Worm (Caenorhabditis elegans) whole organism, L2 larva: Measurements from ENCODE around the gene mltn-10.

ENCODE experiments used
- C34F6.9 ChIP-seq: fragments of 150-350 bp; optimal IDR thresholded peaks from 2 replicates; lab custom pipeline; 2014; ENCODE audit warnings: missing biosample characterization, missing genetic modification characterization
- F13H6.1 ChIP-seq: sonication (generic microtip); optimal IDR thresholded peaks from 2 replicates; lab custom pipeline; 2016; ENCODE audit warnings: missing genetic modification characterization, missing compliant biosample characterization
- R02D3.7 ChIP-seq: fragments of 150-350 bp; optimal IDR thresholded peaks from 2 replicates; lab custom pipeline; 2014; ENCODE audit warnings: missing biosample characterization, missing genetic modification characterization
- Y55F3AM.14 ChIP-seq: fragments of 200-800 bp; sonication (Bioruptor generic); optimal IDR thresholded peaks from 2 replicates; lab custom pipeline; 2018; ENCODE audit warnings: mild to moderate bottlenecking, missing genetic modification characterization, missing compliant biosample characterization
- ZK546.5 ChIP-seq: sonication (generic microtip); optimal IDR thresholded peaks from 2 replicates; lab custom pipeline; 2017; ENCODE audit warnings: missing biosample characterization, missing genetic modification characterization
- alr-1 ChIP-seq: fragments of 150-350 bp; optimal IDR thresholded peaks from 2 replicates; lab custom pipeline; 2014; ENCODE audit warnings: missing biosample characterization, missing genetic modification characterization
- aly-2 ChIP-seq: fragments of 150-350 bp; optimal IDR thresholded peaks from 2 replicates; lab custom pipeline; 2014; ENCODE audit warnings: missing biosample characterization, missing genetic modification characterization
- ama-1 ChIP-seq: fragments of 150-350 bp; optimal IDR thresholded peaks from 2 replicates; lab custom pipeline; 2018; ENCODE audit warnings: inconsistent platforms
- blmp-1 ChIP-seq: sonication (generic microtip); optimal IDR thresholded peaks from 2 replicates; lab custom pipeline; 2017; ENCODE audit warnings: missing genetic modification characterization, mild to moderate bottlenecking, missing compliant biosample characterization, antibody characterized with exemption, moderate library complexity; ENCODE audit not compliant: insufficient read depth
- ceh-16 ChIP-seq: fragments of 150-350 bp; optimal IDR thresholded peaks from 2 replicates; lab custom pipeline; 2014; ENCODE audit warnings: missing biosample characterization, missing genetic modification characterization
- ceh-82 ChIP-seq: fragments of 150-350 bp; optimal IDR thresholded peaks from 2 replicates; lab custom pipeline; 2014; ENCODE audit warnings: missing biosample characterization, missing genetic modification characterization
- crh-2 ChIP-seq: sonication (generic microtip); optimal IDR thresholded peaks from 2 replicates; lab custom pipeline; 2017; ENCODE audit warnings: missing biosample characterization, missing genetic modification characterization
- dmd-4 ChIP-seq: sonication (generic microtip); optimal IDR thresholded peaks from 2 replicates; lab custom pipeline; 2017; ENCODE audit warnings: missing biosample characterization, missing genetic modification characterization
- egl-27 ChIP-seq: sonication (generic microtip); optimal IDR thresholded peaks from 3 replicates; lab custom pipeline; 2017; ENCODE audit warnings: missing biosample characterization, missing genetic modification reagents, missing genetic modification characterization
- elt-1 ChIP-seq: fragments of 150-350 bp; optimal IDR thresholded peaks from 2 replicates; lab custom pipeline; 2014; ENCODE audit warnings: missing biosample characterization, missing genetic modification characterization
- elt-3 ChIP-seq: sonication (generic microtip); optimal IDR thresholded peaks from 2 replicates; lab custom pipeline; 2017; ENCODE audit warnings: missing biosample characterization, missing genetic modification characterization
- fos-1 ChIP-seq: fragments of 150-350 bp; optimal IDR thresholded peaks from 2 replicates; lab custom pipeline; 2014; ENCODE audit warnings: missing biosample characterization, missing genetic modification characterization
- gmeb-1 ChIP-seq: fragments of 150-350 bp; optimal IDR thresholded peaks from 2 replicates; lab custom pipeline; 2014; ENCODE audit warnings: missing biosample characterization, missing genetic modification characterization
- lin-11 ChIP-seq: fragments of 150-350 bp; sonication (generic microtip); optimal IDR thresholded peaks from 2 replicates; lab custom pipeline; 2014; ENCODE audit warnings: missing biosample characterization, missing genetic modification characterization, inconsistent platforms, mixed read lengths
- lin-39 ChIP-seq: fragments of 150-350 bp; optimal IDR thresholded peaks from 2 replicates; lab custom pipeline; 2014; ENCODE audit warnings: missing biosample characterization, missing genetic modification reagents, missing genetic modification characterization
- lsy-2 ChIP-seq, 2 experiments: fragments of 150-350 bp in 1 of 2; sonication (generic microtip) in 1 of 2; optimal IDR thresholded peaks; 2 replicates each; lab custom pipeline; 2014 to 2017; ENCODE audit warnings: missing biosample characterization in 2 of 2, missing genetic modification characterization in 2 of 2
- mab-5 ChIP-seq: fragments of 150-350 bp; optimal IDR thresholded peaks from 2 replicates; lab custom pipeline; 2014; ENCODE audit warnings: missing biosample characterization, missing genetic modification characterization
- mbf-1 ChIP-seq: sonication (generic microtip); optimal IDR thresholded peaks from 2 replicates; lab custom pipeline; 2017; ENCODE audit warnings: missing biosample characterization, missing genetic modification characterization
- mdl-1 ChIP-seq, 2 experiments: fragments of 150-350 bp in 1 of 2; sonication (generic microtip) in 1 of 2; optimal IDR thresholded peaks; 2 replicates each; lab custom pipeline; 2017; ENCODE audit warnings: missing biosample characterization in 2 of 2, missing genetic modification characterization in 2 of 2
- nhr-10 ChIP-seq: sonication (generic microtip); optimal IDR thresholded peaks from 2 replicates; lab custom pipeline; 2017; ENCODE audit warnings: missing biosample characterization, missing genetic modification characterization
- nhr-12 ChIP-seq: fragments of 150-350 bp; optimal IDR thresholded peaks from 2 replicates; lab custom pipeline; 2014; ENCODE audit warnings: missing biosample characterization, missing genetic modification characterization
- nhr-129 ChIP-seq: fragments of 150-350 bp; optimal IDR thresholded peaks from 2 replicates; lab custom pipeline; 2014; ENCODE audit warnings: missing biosample characterization, missing genetic modification characterization
- nhr-21 ChIP-seq: fragments of 150-350 bp; optimal IDR thresholded peaks from 2 replicates; lab custom pipeline; 2014; ENCODE audit warnings: missing biosample characterization, missing genetic modification characterization
- nhr-23 ChIP-seq: fragments of 150-350 bp; optimal IDR thresholded peaks from 2 replicates; lab custom pipeline; 2014; ENCODE audit warnings: missing biosample characterization, missing genetic modification reagents, missing genetic modification characterization
- nhr-237 ChIP-seq: fragments of 150-350 bp; optimal IDR thresholded peaks from 2 replicates; lab custom pipeline; 2014; ENCODE audit warnings: missing biosample characterization, missing genetic modification characterization
- nhr-25 ChIP-seq: fragments of 150-350 bp; sonication (generic microtip); optimal IDR thresholded peaks from 3 replicates; lab custom pipeline; 2014; ENCODE audit warnings: missing biosample characterization, missing genetic modification characterization
- nhr-6 ChIP-seq: fragments of 150-350 bp; optimal IDR thresholded peaks from 2 replicates; lab custom pipeline; 2014; ENCODE audit warnings: missing biosample characterization, missing genetic modification characterization
- nhr-77 ChIP-seq: fragments of 150-350 bp; optimal IDR thresholded peaks from 2 replicates; lab custom pipeline; 2014; ENCODE audit warnings: missing biosample characterization, missing genetic modification characterization
- peb-1 ChIP-seq: fragments of 150-350 bp; optimal IDR thresholded peaks from 2 replicates; lab custom pipeline; 2014; ENCODE audit warnings: missing biosample characterization, missing genetic modification characterization
- sem-4 ChIP-seq: fragments of 150-350 bp; optimal IDR thresholded peaks from 2 replicates; lab custom pipeline; 2014; ENCODE audit warnings: missing biosample characterization, missing genetic modification reagents, missing genetic modification characterization
- skn-1 ChIP-seq: sonication (generic microtip); optimal IDR thresholded peaks from 2 replicates; lab custom pipeline; 2017; ENCODE audit warnings: missing biosample characterization, missing genetic modification characterization
- sma-3 ChIP-seq: sonication (generic microtip); optimal IDR thresholded peaks from 2 replicates; lab custom pipeline; 2016; ENCODE audit warnings: missing genetic modification reagents, missing genetic modification characterization, missing compliant biosample characterization
- sma-9 ChIP-seq, 2 experiments: fragments of 150-350 bp in 1 of 2; sonication (generic microtip) in 1 of 2; optimal IDR thresholded peaks; 2 replicates each; lab custom pipeline; 2014 to 2016; ENCODE audit warnings: missing genetic modification characterization in 2 of 2, mild to moderate bottlenecking in 1 of 2, missing biosample characterization in 1 of 2, missing compliant biosample characterization in 1 of 2, missing genetic modification reagents in 1 of 2, moderate library complexity in 1 of 2
- snpc-4 ChIP-seq: fragments of 150-350 bp; optimal IDR thresholded peaks from 2 replicates; lab custom pipeline; 2014; ENCODE audit warnings: missing biosample characterization, missing genetic modification characterization
- unc-39 ChIP-seq: fragments of 150-350 bp; optimal IDR thresholded peaks from 2 replicates; lab custom pipeline; 2014; ENCODE audit warnings: missing biosample characterization, missing genetic modification characterization
- unc-55 ChIP-seq: fragments of 150-350 bp; sonication (generic microtip); optimal IDR thresholded peaks from 3 replicates; lab custom pipeline; 2014; ENCODE audit warnings: missing biosample characterization, missing genetic modification reagents, missing genetic modification characterization
- unc-62 ChIP-seq: fragments of 150-350 bp; optimal IDR thresholded peaks from 2 replicates; lab custom pipeline; 2014; ENCODE audit warnings: missing biosample characterization, missing genetic modification reagents, missing genetic modification characterization
- zag-1 ChIP-seq: fragments of 150-350 bp; optimal IDR thresholded peaks from 2 replicates; lab custom pipeline; 2014; ENCODE audit warnings: missing biosample characterization, missing genetic modification characterization
- ztf-11 ChIP-seq: sonication (generic microtip); optimal IDR thresholded peaks from 2 replicates; lab custom pipeline; 2017; ENCODE audit warnings: missing biosample characterization, missing genetic modification characterization

Gene mltn-10

DNA sequence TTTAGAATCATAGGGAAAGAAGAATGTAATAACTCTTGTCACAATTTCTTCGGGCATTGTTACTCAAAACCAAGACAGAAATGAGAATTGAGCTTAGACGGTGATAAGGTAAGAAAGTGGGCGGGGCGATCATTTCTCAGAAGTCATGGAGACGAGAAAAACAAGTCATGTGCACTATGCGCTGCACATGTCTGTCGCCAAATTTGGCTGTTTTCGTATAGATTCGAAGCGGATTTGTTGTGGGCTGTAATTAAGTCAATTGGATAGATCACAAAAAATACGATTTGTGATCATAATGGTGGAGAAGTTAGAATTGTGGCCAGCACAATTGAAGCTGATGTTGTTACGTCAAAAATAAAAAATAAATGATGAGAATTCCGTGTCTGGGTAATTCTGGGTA lies 31.2 kb upstream of the mltn-10 start, which contains the start of gene C01G12.7:
TSS of gene C01G12.7 (minus strand) at position 195 of the 400 bp plus-strand sequence.
- TF ChIP-seq nhr-23 (no peak), lin-11 (tag; lab: Kevin White, UChicago) (peak; percentile 26)

DNA sequence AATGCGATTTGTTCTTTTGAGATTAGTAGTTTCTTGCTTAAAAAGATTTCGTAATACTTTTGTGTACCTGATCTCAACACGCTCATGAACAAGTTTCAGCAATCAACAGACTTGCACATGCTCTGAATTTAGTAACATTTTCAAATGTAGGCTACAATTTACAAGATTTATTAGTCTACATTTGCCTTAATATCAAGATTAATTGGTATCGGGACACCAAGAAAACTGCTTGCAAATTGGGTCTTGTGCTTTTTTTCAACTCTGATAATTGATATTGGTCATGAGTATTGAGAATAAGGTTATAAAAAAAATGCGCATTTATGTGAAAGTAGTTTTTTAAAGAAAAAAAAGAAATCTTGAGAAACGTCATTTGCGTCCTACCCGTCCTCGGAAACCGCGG lies 30.2 kb upstream of the mltn-10 start:
- TF ChIP-seq alr-1 (no peak), egl-27 (tag; lab: Kevin White, UChicago) (no peak), nhr-6 (no peak), ama-1 (no peak)

DNA sequence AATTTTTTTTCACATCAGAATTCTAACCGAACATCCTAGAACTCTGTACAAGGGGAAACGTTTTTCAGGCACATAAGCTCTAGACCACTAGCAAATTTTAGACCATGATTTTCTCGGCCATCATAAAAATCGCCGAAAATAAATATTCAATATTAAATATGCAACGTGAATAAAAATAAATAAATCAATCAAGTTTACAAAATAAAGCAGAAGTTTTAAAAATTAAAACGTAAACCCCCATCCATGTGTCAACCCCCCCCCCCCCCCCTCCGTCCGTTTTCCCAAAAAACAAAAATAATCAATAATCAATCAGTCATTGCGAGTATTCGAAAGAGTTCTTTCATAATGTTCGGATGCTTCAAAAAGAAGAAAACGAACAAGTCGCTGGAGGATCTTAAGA lies 29.6 kb upstream of the mltn-10 start, which contains the start of gene catp-4:
TSS of gene catp-4 (plus strand) at position 301 of the 400 bp plus-strand sequence.
- TF ChIP-seq zag-1 (tag; lab: Kevin White, UChicago): no peak
- no peak for TF ChIP-seq elt-1 (tag; lab: Kevin White, UChicago)
- TF ChIP-seq dmd-4 (tag; lab: Kevin White, UChicago): no peak
- TF ChIP-seq nhr-12 (tag; lab: Kevin White, UChicago): no peak
- TF ChIP-seq lsy-2 (tag; optimal IDR thresholded peaks at IDR 0.05; lab: Kevin White, UChicago): no peak
- TF ChIP-seq nhr-77 (tag; lab: Kevin White, UChicago): no peak
- no peak for TF ChIP-seq sma-3
- TF ChIP-seq egl-27 (tag; lab: Kevin White, UChicago): no peak
- no peak for TF ChIP-seq mab-5 (tag; lab: Kevin White, UChicago)
- TF ChIP-seq mdl-1 (tag; optimal IDR thresholded peaks at IDR 0.05; lab: Kevin White, UChicago): no peak
- no peak for TF ChIP-seq crh-2
- no peak for TF ChIP-seq unc-55
- no peak for TF ChIP-seq aly-2 (tag; lab: Kevin White, UChicago)
- no peak for TF ChIP-seq F13H6.1 (tag; lab: Kevin White, UChicago)

DNA sequence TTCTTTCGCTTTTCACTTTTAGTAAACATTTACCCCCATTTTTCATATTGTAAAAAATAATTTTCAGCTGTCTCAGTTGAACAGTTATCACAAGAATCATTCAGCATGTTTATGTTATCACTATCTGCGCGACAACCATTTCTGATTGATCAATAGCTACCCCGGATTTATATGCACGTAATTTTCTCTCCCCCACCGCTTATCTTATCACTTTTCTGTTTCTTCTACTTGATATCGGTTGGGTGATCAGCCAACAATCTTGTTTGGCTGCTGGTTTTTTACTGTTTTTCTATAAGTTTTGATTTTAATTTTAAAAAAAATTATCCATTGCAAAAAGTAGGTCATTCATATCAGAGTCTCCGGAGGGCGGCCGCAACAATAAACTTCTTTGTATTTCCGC lies 25.1 kb upstream of the mltn-10 start:
- TF ChIP-seq nhr-25: no peak
- TF ChIP-seq nhr-21 (tag; lab: Kevin White, UChicago): peak; percentile 2
- peak; percentile 48 for TF ChIP-seq sma-9 (GFP tag; optimal IDR thresholded peaks at IDR 0.05; lab: Kevin White, UChicago)
- no peak for TF ChIP-seq sma-9 (tag; optimal IDR thresholded peaks at IDR 0.05; lab: Kevin White, UChicago)
- TF ChIP-seq, all 48 proteins: peak for 2

DNA sequence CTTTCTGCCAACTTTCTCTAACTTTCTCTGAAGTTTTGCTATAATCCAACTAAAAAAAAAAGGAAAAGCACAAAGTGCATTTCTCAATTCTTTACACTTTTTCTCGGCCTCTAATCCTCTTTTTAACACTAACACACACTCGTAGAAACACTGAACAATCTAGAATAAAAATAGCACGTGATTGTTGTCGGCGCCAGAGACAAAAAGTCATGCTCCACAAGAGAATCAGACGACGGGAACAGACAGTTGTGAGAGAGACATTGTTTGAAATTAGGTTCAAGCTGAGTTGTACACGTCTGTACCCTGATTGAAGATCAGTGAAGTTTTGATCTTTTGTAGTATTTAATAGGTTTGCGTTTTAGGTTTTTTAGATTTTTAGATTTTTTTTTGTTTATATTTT lies 24.5 kb upstream of the mltn-10 start:
- no peak for TF ChIP-seq lin-11 (tag; lab: Kevin White, UChicago)
- no peak for TF ChIP-seq ceh-82 (tag; lab: Kevin White, UChicago)
- no peak for TF ChIP-seq mbf-1
- no peak for TF ChIP-seq nhr-21 (tag; lab: Kevin White, UChicago)
- no peak for TF ChIP-seq nhr-23
- peak; percentile 49 for TF ChIP-seq gmeb-1
- TF ChIP-seq aly-2 (tag; lab: Kevin White, UChicago): no peak
- no peak for TF ChIP-seq unc-62 (GFP tag; lab: Kevin White, UChicago)
- peak; percentile 64 for TF ChIP-seq sma-3
- TF ChIP-seq nhr-77 (tag; lab: Kevin White, UChicago): no peak
- TF ChIP-seq C34F6.9: peak; percentile 78
- TF ChIP-seq nhr-6: peak; percentile 45
- no peak for TF ChIP-seq dmd-4 (tag; lab: Kevin White, UChicago)
- TF ChIP-seq elt-1 (tag; lab: Kevin White, UChicago): no peak
- TF ChIP-seq peb-1 (tag; lab: Kevin White, UChicago): no peak
- no peak for TF ChIP-seq ZK546.5
- peak; percentile 34 for TF ChIP-seq ama-1
- TF ChIP-seq lsy-2 (tag; optimal IDR thresholded peaks at IDR 0.05; lab: Kevin White, UChicago): peak in 1 of 2 experiments; percentile 81
- TF ChIP-seq nhr-129 (tag; lab: Kevin White, UChicago): peak; percentile 91
- TF ChIP-seq snpc-4 (tag; lab: Kevin White, UChicago): peak; percentile 34
- no peak for TF ChIP-seq unc-55
- peak; percentile 7 for TF ChIP-seq nhr-10 (tag; lab: Kevin White, UChicago)
- TF ChIP-seq sem-4 (tag; lab: Kevin White, UChicago): no peak
- no peak for TF ChIP-seq ceh-16 (tag; lab: Kevin White, UChicago)
- no peak for TF ChIP-seq elt-3 (tag; lab: Kevin White, UChicago)
- TF ChIP-seq R02D3.7: no peak
- no peak for TF ChIP-seq nhr-237
- TF ChIP-seq egl-27 (tag; lab: Kevin White, UChicago): no peak
- no peak for TF ChIP-seq lin-39 (tag; lab: Kevin White, UChicago)
- no peak for TF ChIP-seq skn-1
- TF ChIP-seq alr-1: no peak
- peak; percentile 81 for TF ChIP-seq crh-2
- peak; percentile 50 for TF ChIP-seq fos-1 (tag; lab: Kevin White, UChicago)
- TF ChIP-seq ztf-11: no peak
- peak in 1 of 2 experiments; percentile 63 for TF ChIP-seq mdl-1 (tag; optimal IDR thresholded peaks at IDR 0.05; lab: Kevin White, UChicago)
- no peak for TF ChIP-seq nhr-12 (tag; lab: Kevin White, UChicago)
- TF ChIP-seq unc-39 (tag; lab: Kevin White, UChicago): no peak
- TF ChIP-seq F13H6.1 (tag; lab: Kevin White, UChicago): peak; percentile 76
- TF ChIP-seq blmp-1 (tag; lab: Kevin White, UChicago): no peak
- TF ChIP-seq Y55F3AM.14: no peak
